Worm (Caenorhabditis elegans) whole organism, L2 larva: ENCODE measurements around the gene F47D12.7.

Experiments
- blmp-1 ChIP-seq: sonication (generic microtip); optimal IDR thresholded peaks from 2 replicates; lab custom pipeline; 2017; ENCODE audit warnings: missing genetic modification characterization, mild to moderate bottlenecking, missing compliant biosample characterization, antibody characterized with exemption, moderate library complexity; ENCODE audit not compliant: insufficient read depth
- nhr-12 ChIP-seq: fragments of 150-350 bp; optimal IDR thresholded peaks from 2 replicates; lab custom pipeline; 2014; ENCODE audit warnings: missing biosample characterization, missing genetic modification characterization
- nhr-237 ChIP-seq: fragments of 150-350 bp; optimal IDR thresholded peaks from 2 replicates; lab custom pipeline; 2014; ENCODE audit warnings: missing biosample characterization, missing genetic modification characterization
- zag-1 ChIP-seq: fragments of 150-350 bp; optimal IDR thresholded peaks from 2 replicates; lab custom pipeline; 2014; ENCODE audit warnings: missing biosample characterization, missing genetic modification characterization

DNA sequence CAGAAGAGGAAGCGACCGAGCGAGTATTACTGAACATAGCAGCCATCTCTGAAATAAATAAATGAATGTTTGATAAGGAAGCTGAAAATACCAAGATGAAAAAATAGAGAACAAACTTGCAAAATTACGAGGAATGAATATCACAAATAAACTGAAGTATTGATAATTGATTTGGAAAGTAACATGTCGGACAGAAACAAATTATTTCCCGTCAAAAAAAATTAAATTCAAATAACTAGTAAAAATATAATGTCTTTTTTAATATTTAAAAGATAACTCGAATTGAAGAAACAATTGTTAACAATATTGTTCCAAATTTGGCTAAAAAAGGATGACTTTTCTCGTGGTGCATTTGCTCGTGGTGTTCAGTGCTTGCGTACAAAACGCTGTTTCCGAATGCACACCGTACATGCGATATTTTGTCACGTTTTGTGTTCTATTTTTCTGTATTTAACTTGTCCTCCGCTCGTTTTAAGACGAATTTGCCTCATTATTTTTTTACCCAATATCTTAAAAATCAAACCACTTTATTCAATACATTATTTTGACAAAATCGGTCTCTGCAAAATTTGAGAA, 46.1 kb upstream of the F47D12.7 start, which contains the start of gene rpn-13:
- TF ChIP-seq nhr-237 (tag; lab: Kevin White, UChicago) = no peak
- no peak for TF ChIP-seq zag-1
- no peak for TF ChIP-seq blmp-1 (tag; lab: Kevin White, UChicago)
- TF ChIP-seq nhr-12 (tag; lab: Kevin White, UChicago) = no peak
